Worm (Caenorhabditis elegans): ENCODE measurements around the gene emc-5.

Gene emc-5

DNA sequence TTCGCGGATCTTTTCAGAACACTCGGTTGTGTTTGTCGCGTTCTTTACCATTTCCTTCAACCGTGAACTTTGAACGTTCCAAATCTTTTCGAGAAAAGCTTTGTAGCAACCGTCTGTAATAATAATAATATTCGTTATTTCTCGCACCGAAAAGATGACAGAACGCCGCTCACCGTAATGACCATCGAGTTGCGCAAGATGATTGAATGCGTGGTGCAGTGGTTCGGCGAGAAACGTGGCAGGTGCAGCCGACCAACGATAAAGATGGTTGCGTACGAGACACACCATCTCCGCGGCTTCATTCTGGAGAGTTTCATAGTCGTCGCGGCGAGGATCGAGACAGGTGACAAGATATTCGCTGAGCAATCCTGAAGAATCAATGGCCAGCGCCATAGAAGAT is 46.4 kb downstream of the emc-5 start:
- TF ChIP-seq ceh-24 (tag; optimal IDR thresholded peaks at IDR 0.05) (no peak), npax-4 (tag; optimal IDR thresholded peaks at IDR 0.05) (no peak), ceh-19 (GFP tag; optimal IDR thresholded peaks at IDR 0.05) (no peak), madf-2 (tag; optimal IDR thresholded peaks at IDR 0.05) (no peak), unc-55 (GFP tag; optimal IDR thresholded peaks at IDR 0.05) (peak; percentile 17), ttx-3 (tag; optimal IDR thresholded peaks at IDR 0.05) (no peak), ceh-9 (tag; optimal IDR thresholded peaks at IDR 0.05) (no peak)

DNA sequence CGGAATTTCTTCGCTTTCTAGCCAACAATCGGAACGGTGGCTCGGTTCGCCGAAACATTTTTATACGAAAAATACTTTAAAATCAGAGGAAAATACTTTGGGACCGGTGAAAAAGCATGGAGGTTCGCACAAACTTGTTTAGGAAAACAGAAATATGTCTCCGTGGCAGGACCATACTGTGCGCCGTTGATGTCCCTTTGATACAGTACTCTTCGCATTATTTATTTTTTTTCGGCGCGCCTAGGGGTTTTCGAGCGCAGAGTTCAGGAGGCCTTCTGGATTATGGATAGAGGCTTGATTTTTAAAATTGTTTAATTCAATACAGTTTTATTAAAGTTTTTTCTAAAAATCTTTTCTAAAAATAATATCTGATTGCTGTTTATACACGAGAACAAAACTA is 48.1 kb downstream of the emc-5 start, which contains the start of gene F54D5.9:
F54D5.9 (minus strand) TSS at position 115 of the 400 bp plus-strand sequence.
- TF ChIP-seq hlh-6 (tag; optimal IDR thresholded peaks at IDR 0.05) (no peak), npax-4 (tag; optimal IDR thresholded peaks at IDR 0.05) (no peak), hlh-15 (tag; optimal IDR thresholded peaks at IDR 0.05) (no peak), madf-2 (tag; optimal IDR thresholded peaks at IDR 0.05) (no peak), ceh-6 (GFP tag; optimal IDR thresholded peaks at IDR 0.05) (no peak)

DNA sequence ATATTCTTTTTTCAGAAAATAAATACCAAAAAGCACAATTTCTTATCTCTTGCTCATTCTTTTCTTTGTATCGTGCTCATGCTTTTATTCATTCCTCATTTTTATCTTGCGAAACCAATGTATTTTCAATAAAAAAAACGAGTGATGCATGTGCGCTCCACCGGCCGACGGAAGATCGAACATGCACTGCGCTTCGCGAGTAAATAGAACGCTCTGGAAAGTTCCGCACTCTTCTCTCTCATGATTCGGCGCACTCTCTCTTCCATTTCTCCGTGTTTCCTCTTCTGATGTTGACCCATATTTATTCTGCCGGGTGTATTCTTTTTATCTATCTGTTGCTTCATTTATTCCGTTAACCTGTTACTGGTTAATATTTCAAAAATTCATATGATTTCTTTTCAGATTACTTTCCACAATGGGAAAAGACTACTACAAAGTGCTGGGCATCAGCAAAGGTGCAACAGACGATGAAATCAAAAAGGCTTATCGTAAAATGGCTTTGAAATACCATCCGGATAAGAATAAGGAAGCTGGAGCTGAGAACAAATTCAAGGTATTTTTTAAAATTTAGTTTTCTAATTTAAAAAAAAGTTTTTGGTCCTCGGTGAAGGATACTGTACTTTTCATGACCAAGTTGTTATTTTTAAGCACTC is 48.8 kb downstream of the emc-5 start, which contains the start of gene dnj-13:
dnj-13 (plus strand) TSS at position 403 of the 653 bp plus-strand sequence.
- TF ChIP-seq ahr-1 (tag; optimal IDR thresholded peaks at IDR 0.05), result no peak
- TF ChIP-seq dve-1 (tag; optimal IDR thresholded peaks at IDR 0.05), result peak; percentile 29
- TF ChIP-seq F13H6.1 (tag; optimal IDR thresholded peaks at IDR 0.05), result no peak
- no peak for TF ChIP-seq fax-1 (tag; optimal IDR thresholded peaks at IDR 0.05)
- TF ChIP-seq unc-55 (GFP tag; optimal IDR thresholded peaks at IDR 0.05), result peak; percentile 82
- peak; percentile 71 for TF ChIP-seq syd-9 (tag; optimal IDR thresholded peaks at IDR 0.05)
- TF ChIP-seq hlh-8 (tag; optimal IDR thresholded peaks at IDR 0.05), result peak; percentile 36
- peak; percentile 33 for TF ChIP-seq ets-4 (tag; optimal IDR thresholded peaks at IDR 0.05)
- no peak for TF ChIP-seq ttx-3 (tag; optimal IDR thresholded peaks at IDR 0.05)
- TF ChIP-seq elt-2 (tag; optimal IDR thresholded peaks at IDR 0.05), result peak; percentile 73
- TF ChIP-seq pat-9 (tag; optimal IDR thresholded peaks at IDR 0.05), result no peak
- no peak for TF ChIP-seq pha-4 (tag; optimal IDR thresholded peaks at IDR 0.05)
- no peak for TF ChIP-seq eyg-1 (tag; optimal IDR thresholded peaks at IDR 0.05)
- peak; percentile 52 for TF ChIP-seq pqm-1 (tag; optimal IDR thresholded peaks at IDR 0.05)
- TF ChIP-seq ceh-30 (tag; optimal IDR thresholded peaks at IDR 0.05), result peak; percentile 59
- no peak for TF ChIP-seq nhr-232 (tag; optimal IDR thresholded peaks at IDR 0.05)
- no peak for TF ChIP-seq che-1 (tag; optimal IDR thresholded peaks at IDR 0.05)
- TF ChIP-seq ceh-34 (tag; optimal IDR thresholded peaks at IDR 0.05), result peak; percentile 86
- peak; percentile 4 for TF ChIP-seq ceh-14 (tag; optimal IDR thresholded peaks at IDR 0.05)
- TF ChIP-seq K02D7.2 (tag; optimal IDR thresholded peaks at IDR 0.05), result no peak
- TF ChIP-seq ceh-18 (tag; optimal IDR thresholded peaks at IDR 0.05), result peak; percentile 85
- no peak for TF ChIP-seq fkh-10 (GFP tag; optimal IDR thresholded peaks at IDR 0.05)
- no peak for TF ChIP-seq hlh-6 (tag; optimal IDR thresholded peaks at IDR 0.05)
- TF ChIP-seq pag-3 (tag; optimal IDR thresholded peaks at IDR 0.05; ENCODE audit: borderline replicate concordance), result no peak
- peak; percentile 83 for TF ChIP-seq hlh-30 (tag; optimal IDR thresholded peaks at IDR 0.05; ENCODE audit: insufficient read depth)
- TF ChIP-seq ceh-22 (tag; optimal IDR thresholded peaks at IDR 0.05), result peak; percentile 3
- peak; percentile 15 for TF ChIP-seq tbx-7 (tag; optimal IDR thresholded peaks at IDR 0.05)
- no peak for TF ChIP-seq sox-4 (tag; optimal IDR thresholded peaks at IDR 0.05)
- TF ChIP-seq madf-2 (tag; optimal IDR thresholded peaks at IDR 0.05), result peak; percentile 65
- TF ChIP-seq hlh-13 (GFP tag; optimal IDR thresholded peaks at IDR 0.05), result no peak
- TF ChIP-seq ref-2 (tag; optimal IDR thresholded peaks at IDR 0.05), result peak; percentile 93
- no peak for TF ChIP-seq T23F11.4 (GFP tag; optimal IDR thresholded peaks at IDR 0.05)
- TF ChIP-seq pros-1 (tag; optimal IDR thresholded peaks at IDR 0.05), result peak; percentile 47
- TF ChIP-seq ceh-31 (tag; optimal IDR thresholded peaks at IDR 0.05), result peak; percentile 66
- TF ChIP-seq zip-5 (tag; optimal IDR thresholded peaks at IDR 0.05), result no peak
- TF ChIP-seq ceh-2 (tag; optimal IDR thresholded peaks at IDR 0.05), result peak; percentile 49
- TF ChIP-seq C38D4.7 (GFP tag; optimal IDR thresholded peaks at IDR 0.05), result no peak
- no peak for TF ChIP-seq ceh-9 (tag; optimal IDR thresholded peaks at IDR 0.05)
- TF ChIP-seq ztf-16 (tag; optimal IDR thresholded peaks at IDR 0.05), result peak; percentile 3
- TF ChIP-seq C08G9.2 (tag; optimal IDR thresholded peaks at IDR 0.05), result peak; percentile 60
- TF ChIP-seq unc-86 (tag; optimal IDR thresholded peaks at IDR 0.05), result peak; percentile 14
- TF ChIP-seq nfya-1 (tag; optimal IDR thresholded peaks at IDR 0.05), result peak; percentile 90
- TF ChIP-seq npax-4 (tag; optimal IDR thresholded peaks at IDR 0.05), result no peak
